Worm (Caenorhabditis elegans) whole organism, midembryonic: ENCODE data around the gene F37A4.2.

Experiments used
- flt-1 ChIP-seq: fragments of 200-800 bp; sonication (Bioruptor generic); IDR thresholded peaks from 2 replicates; pipeline ENCODE4 v1.3.6; 2022; ENCODE audit warnings: missing genetic modification characterization, missing compliant biosample characterization
- klf-2 ChIP-seq: fragments of 200-800 bp; sonication (Bioruptor generic); conservative IDR thresholded peaks from 2 replicates; pipeline ENCODE4 v1.3.6; 2022; ENCODE audit warnings: missing genetic modification reagents, missing genetic modification characterization, missing compliant biosample characterization

DNA sequence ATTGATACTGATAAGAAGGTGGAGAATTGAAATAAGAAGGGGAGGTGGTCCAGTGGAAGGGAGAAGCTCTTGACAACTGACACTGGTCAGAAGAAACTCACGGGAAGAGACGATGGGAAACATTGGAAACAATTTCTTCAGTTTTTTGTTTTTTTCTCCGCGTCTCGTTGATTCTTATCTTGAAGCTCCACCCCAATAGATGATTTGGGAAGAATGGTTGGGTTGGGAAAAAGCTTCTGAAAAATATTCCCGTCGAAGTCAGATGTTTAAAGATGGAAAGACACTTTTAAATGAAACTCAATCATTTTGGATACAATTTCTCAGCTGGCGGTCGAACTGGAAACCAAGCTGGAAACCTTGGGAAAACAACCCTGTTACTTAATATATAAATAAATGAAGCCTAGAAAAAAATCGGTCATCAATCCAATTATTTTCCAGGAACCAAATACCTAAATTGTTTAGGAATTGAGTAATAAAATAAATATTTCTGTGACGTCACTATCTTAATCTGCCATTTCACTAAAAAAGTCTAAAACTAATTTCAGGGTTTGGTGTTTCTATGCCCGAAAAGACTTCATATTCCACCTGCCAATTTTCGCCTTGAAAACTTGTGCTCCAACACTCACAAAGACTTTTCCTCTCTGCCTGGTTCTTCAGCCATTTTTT is 8.1 kb downstream of the F37A4.2 start, which contains the start of the genes Y102E9.5 and odr-4:
- TF ChIP-seq flt-1 (GFP tag; lab: Robert Waterston, UW) (no peak), klf-2 (GFP tag; lab: Robert Waterston, UW) (no peak)
